Worm (Caenorhabditis elegans) whole organism, L4 larva: ENCODE measurements around the gene C03B1.7.

ENCODE experiments used
- F10B5.3 ChIP-seq: sonication (generic microtip); optimal IDR thresholded peaks from 2 replicates; lab custom pipeline; 2016; ENCODE audit warnings: mild to moderate bottlenecking, missing genetic modification characterization, missing compliant biosample characterization
- T20F7.1 ChIP-seq: fragments of 200-800 bp; sonication (Bioruptor generic); optimal IDR thresholded peaks from 2 replicates; lab custom pipeline; 2018; ENCODE audit warnings: mild to moderate bottlenecking, missing genetic modification characterization, missing compliant biosample characterization
- ZK546.5 ChIP-seq, 2 experiments: sonication (generic microtip); optimal IDR thresholded peaks; 2 replicates each; lab custom pipeline; 2017; ENCODE audit warnings: missing biosample characterization in 2 of 2, missing genetic modification characterization in 2 of 2
- ama-1 ChIP-seq: fragments of 150-350 bp; optimal IDR thresholded peaks from 2 replicates; lab custom pipeline; 2014; ENCODE audit warnings: inconsistent platforms, mixed read lengths
- egl-27 ChIP-seq: sonication (generic microtip); optimal IDR thresholded peaks from 3 replicates; lab custom pipeline; 2017; ENCODE audit warnings: missing biosample characterization, missing genetic modification reagents, missing genetic modification characterization
- lin-13 ChIP-seq: fragments of 150-350 bp; optimal IDR thresholded peaks from 2 replicates; lab custom pipeline; 2014; ENCODE audit warnings: missing biosample characterization, missing genetic modification reagents, missing genetic modification characterization
- lin-15B ChIP-seq: fragments of 150-350 bp; sonication (generic microtip); optimal IDR thresholded peaks from 3 replicates; lab custom pipeline; 2014; ENCODE audit warnings: missing biosample characterization, missing genetic modification characterization
- lin-39 ChIP-seq: fragments of 150-350 bp; optimal IDR thresholded peaks from 2 replicates; lab custom pipeline; 2014; ENCODE audit warnings: missing biosample characterization, missing genetic modification reagents, missing genetic modification characterization
- mdt-29 ChIP-seq: fragments of 200-800 bp; sonication (Bioruptor generic); IDR thresholded peaks from 2 replicates; pipeline ENCODE4 v1.3.6; 2022; ENCODE audit warnings: missing genetic modification reagents, missing genetic modification characterization, missing compliant biosample characterization
- nhr-28 ChIP-seq: fragments of 150-350 bp; optimal IDR thresholded peaks from 2 replicates; lab custom pipeline; 2014; ENCODE audit warnings: missing biosample characterization, missing genetic modification characterization
- pqm-1 ChIP-seq: sonication (generic microtip); optimal IDR thresholded peaks from 2 replicates; lab custom pipeline; 2017; ENCODE audit warnings: missing biosample characterization, missing genetic modification characterization
- snpc-4 ChIP-seq: fragments of 150-350 bp; optimal IDR thresholded peaks from 2 replicates; lab custom pipeline; 2014; ENCODE audit warnings: missing biosample characterization, missing genetic modification characterization
- unc-62 ChIP-seq, 3 experiments: fragments of 150-350 bp in 1 of 3; sonication (generic microtip); optimal IDR thresholded peaks in 2 of 3; peaks in 1 of 3; 1 replicate in 1 of 3; 2 replicates in 2 of 3; lab custom pipeline; 2014 to 2017; ENCODE audit warnings: missing biosample characterization in 3 of 3, missing genetic modification characterization in 3 of 3, missing genetic modification reagents in 3 of 3, missing genotype in 1 of 3
- zag-1 ChIP-seq: fragments of 150-350 bp; optimal IDR thresholded peaks from 2 replicates; lab custom pipeline; 2014; ENCODE audit warnings: missing biosample characterization, missing genetic modification characterization

DNA sequence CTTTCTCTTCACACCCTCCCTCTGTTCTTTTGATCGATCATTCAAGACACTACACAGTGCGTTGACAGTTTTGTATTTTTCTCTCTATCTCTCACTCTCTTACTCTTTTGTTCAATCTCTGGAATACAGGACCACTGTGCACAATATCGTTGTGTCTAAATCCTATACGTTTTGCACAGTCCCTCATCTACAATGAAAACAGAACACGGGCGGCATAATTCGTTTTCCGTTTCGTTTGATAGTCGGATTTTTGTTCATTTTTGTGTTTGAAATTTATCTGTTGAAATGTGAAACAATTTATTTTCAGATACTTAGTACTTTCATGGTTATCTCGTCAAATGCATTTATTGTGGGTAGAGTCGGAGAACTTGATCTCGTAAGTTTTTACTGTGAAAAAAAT lies at the start of gene C03B1.7:
- TF ChIP-seq mdt-29 (GFP tag; lab: Robert Waterston, UW) (no peak), lin-15B (tag; lab: Kevin White, UChicago) (no peak), nhr-28 (tag; lab: Kevin White, UChicago) (no peak), pqm-1 (no peak), F10B5.3 (no peak), unc-62 (GFP tag; optimal IDR thresholded peaks at IDR 0.05 in 1 of 2; lab: Kevin White, UChicago) (no peak), unc-62 (tag; optimal IDR thresholded peaks at IDR 0.05; lab: Kevin White, UChicago) (no peak), lin-13 (GFP tag; lab: Kevin White, UChicago) (no peak), egl-27 (no peak), T20F7.1 (GFP tag; lab: Kevin White, UChicago) (no peak), ama-1 (no peak), snpc-4 (no peak), ZK546.5 (tag; optimal IDR thresholded peaks at IDR 0.05; lab: Kevin White, UChicago) (no peak), lin-39 (tag; lab: Kevin White, UChicago) (no peak), zag-1 (tag; lab: Kevin White, UChicago) (no peak)
